Worm (Caenorhabditis elegans): ENCODE results near the gene T05A8.3.

T05A8.3 gene

ce11 chrII:2726774-2727173, 9.5 kb upstream of the T05A8.3 start:
- TF ChIP-seq tbx-9 (tag; optimal IDR thresholded peaks at IDR 0.05; ENCODE audit: borderline replicate concordance) (no peak), ceh-40 (GFP tag; IDR thresholded peaks at IDR 0.05) (no peak)

ce11 chrII:2725561-2725960, 8.3 kb upstream of the T05A8.3 start, which contains the start of the genes T05A8.11 and nep-2:
Gene T05A8.11, minus strand, starts transcription at chrII:2725661.
Gene nep-2, minus strand, starts transcription at chrII:2725752.
- no peak for TF ChIP-seq F22D6.2 (tag; optimal IDR thresholded peaks at IDR 0.05)
- no peak for TF ChIP-seq nfyb-1 (GFP tag; IDR thresholded peaks at IDR 0.05)
- no peak for TF ChIP-seq nhr-90 (tag; optimal IDR thresholded peaks at IDR 0.05)
- TF ChIP-seq lin-40 (tag; optimal IDR thresholded peaks at IDR 0.05), result no peak
- no peak for TF ChIP-seq lir-1 (GFP tag; conservative IDR thresholded peaks at IDR 0.05)
- no peak for TF ChIP-seq F23B12.7 (tag; optimal IDR thresholded peaks at IDR 0.05; ENCODE audit: insufficient read depth)
- no peak for TF ChIP-seq F55B11.4 (tag; optimal IDR thresholded peaks at IDR 0.05; ENCODE audit: borderline replicate concordance, insufficient read depth)
- no peak for TF ChIP-seq nhr-27 (tag; optimal IDR thresholded peaks at IDR 0.05)
- no peak for TF ChIP-seq lin-26 (GFP tag; IDR thresholded peaks at IDR 0.05)
- TF ChIP-seq him-1 (tag; optimal IDR thresholded peaks at IDR 0.05), result no peak
- TF ChIP-seq akir-1 (GFP tag; optimal IDR thresholded peaks at IDR 0.05), result no peak
- TF ChIP-seq K11D2.4 (GFP tag; IDR thresholded peaks at IDR 0.05), result no peak
- TF ChIP-seq ceh-91 (GFP tag; IDR thresholded peaks at IDR 0.05), result no peak
- TF ChIP-seq F10E7.11 (tag; optimal IDR thresholded peaks at IDR 0.05), result no peak
- TF ChIP-seq ztf-28 (GFP tag; IDR thresholded peaks at IDR 0.05), result no peak
- no peak for TF ChIP-seq dox-1 (GFP tag; IDR thresholded peaks at IDR 0.05)
- no peak for TF ChIP-seq F57A8.1 (GFP tag; optimal IDR thresholded peaks at IDR 0.05)
- TF ChIP-seq cebp-2 (GFP tag; IDR thresholded peaks at IDR 0.05), result no peak
- TF ChIP-seq lsy-27 (tag; optimal IDR thresholded peaks at IDR 0.05; ENCODE audit: borderline replicate concordance, insufficient read depth), result no peak
- no peak for TF ChIP-seq gei-17 (GFP tag; optimal IDR thresholded peaks at IDR 0.05)

- no peak for TF ChIP-seq ztf-18 (tag; optimal IDR thresholded peaks at IDR 0.05)
- TF ChIP-seq ZK185.1 (tag; optimal IDR thresholded peaks at IDR 0.05; ENCODE audit: poor library complexity, severe bottlenecking), result no peak
- TF ChIP-seq rpc-1 (optimal IDR thresholded peaks at IDR 0.05), result no peak
- TF ChIP-seq rpc-1 (tag; optimal IDR thresholded peaks at IDR 0.05), result peak; percentile 32
- no peak for TF ChIP-seq fkh-3 (tag; optimal IDR thresholded peaks at IDR 0.05)
- peak; percentile 52 for TF ChIP-seq zfh-2 (GFP tag; conservative IDR thresholded peaks at IDR 0.05)
- peak; percentile 63 for TF ChIP-seq tbp1 (GFP tag; optimal IDR thresholded peaks at IDR 0.05)
- no peak for TF ChIP-seq attf-3 (GFP tag; conservative IDR thresholded peaks at IDR 0.05)
Measured at ce11 chrII:2721992-2722391, 4.8 kb upstream of the T05A8.3 start.

ce11 chrII:2719212-2719611, 2.0 kb upstream of the T05A8.3 start:
- TF ChIP-seq K12H6.12 (tag; optimal IDR thresholded peaks at IDR 0.05) (no peak), somi-1 (GFP tag; optimal IDR thresholded peaks at IDR 0.05) (no peak), ccch-3 (GFP tag; optimal IDR thresholded peaks at IDR 0.05) (no peak), ztf-6 (GFP tag; IDR thresholded peaks at IDR 0.05) (no peak), bed-2 (GFP tag; IDR thresholded peaks at IDR 0.05) (no peak), zfh-2 (GFP tag; conservative IDR thresholded peaks at IDR 0.05) (peak; percentile 81), egrh-3 (GFP tag; IDR thresholded peaks at IDR 0.05) (peak; percentile 74; the same call in 1 of the 2 replicates), F52B5.7 (tag; optimal IDR thresholded peaks at IDR 0.05) (no peak), K11D2.4 (GFP tag; IDR thresholded peaks at IDR 0.05) (no peak), mcd-1 (GFP tag; IDR thresholded peaks at IDR 0.05) (0 out of 2 replicates have a peak, but pooled peaks have one; percentile 10)

Data from whole organism, young adult.